Fruit fly (Drosophila melanogaster) whole organism, embryonic: Measurements from ENCODE around the gene sa.

Experiments
- Abd-B ChIP-seq: fragments of 200-800 bp; sonication (Bioruptor generic); optimal IDR thresholded peaks from 2 replicates; lab custom pipeline; 2018; ENCODE audit warnings: missing biosample characterization, mild to moderate bottlenecking, missing genetic modification characterization, moderate library complexity
- Ada2b ChIP-seq: fragments of 200-800 bp; sonication (Bioruptor generic); IDR thresholded peaks from 2 replicates; pipeline ENCODE4 v1.3.6; 2022; ENCODE audit warnings: missing biosample characterization, missing genetic modification characterization
- Bteb2 ChIP-seq: fragments of 200-800 bp; sonication (Bioruptor generic); optimal IDR thresholded peaks from 2 replicates; lab custom pipeline; 2016; ENCODE audit warnings: missing biosample characterization, missing genetic modification characterization
- CG1024 ChIP-seq: fragments of 200-800 bp; sonication (Bioruptor generic); IDR thresholded peaks from 2 replicates; pipeline ENCODE4 v1.3.6; 2022; ENCODE audit warnings: missing biosample characterization, missing genetic modification characterization
- CG11398 ChIP-seq: fragments of 200-800 bp; sonication (Bioruptor generic); optimal IDR thresholded peaks from 2 replicates; lab custom pipeline; 2016; ENCODE audit warnings: missing biosample characterization, missing genetic modification characterization
- CG12219 ChIP-seq: fragments of 200-800 bp; sonication (Bioruptor generic); optimal IDR thresholded peaks from 3 replicates; lab custom pipeline; 2018; ENCODE audit warnings: missing biosample characterization, mild to moderate bottlenecking, missing genetic modification characterization
- CG12299 ChIP-seq: fragments of 200-800 bp; sonication (Bioruptor generic); optimal IDR thresholded peaks from 2 replicates; lab custom pipeline; 2018; ENCODE audit warnings: missing biosample characterization, mild to moderate bottlenecking, missing genetic modification characterization
- CG1233 ChIP-seq: fragments of 200-800 bp; sonication (Bioruptor generic); optimal IDR thresholded peaks from 4 replicates; lab custom pipeline; 2018; ENCODE audit warnings: missing biosample characterization, mild to moderate bottlenecking, missing genetic modification characterization
- CG14014 ChIP-seq: fragments of 200-800 bp; sonication (Bioruptor generic); IDR thresholded peaks from 2 replicates; pipeline ENCODE4 v1.3.6; 2022; ENCODE audit warnings: missing biosample characterization, missing genetic modification characterization
- CG14860 ChIP-seq: fragments of 200-800 bp; sonication (Bioruptor generic); IDR thresholded peaks from 3 replicates; pipeline ENCODE4 v1.3.6; 2022; ENCODE audit warnings: missing biosample characterization, missing genetic modification characterization; ENCODE audit not compliant: partially characterized antibody
- CG1602 ChIP-seq: fragments of 200-800 bp; sonication (Bioruptor generic); optimal IDR thresholded peaks from 3 replicates; lab custom pipeline; 2016; ENCODE audit warnings: missing biosample characterization, missing genetic modification characterization
- CG16863 ChIP-seq: fragments of 200-800 bp; sonication (Bioruptor generic); optimal IDR thresholded peaks from 3 replicates; lab custom pipeline; 2016; ENCODE audit warnings: missing biosample characterization, missing genetic modification characterization
- CG2889 ChIP-seq: fragments of 200-800 bp; sonication (Bioruptor generic); IDR thresholded peaks from 3 replicates; pipeline ENCODE4 v1.3.6; 2022; ENCODE audit warnings: missing biosample characterization, missing genetic modification characterization
- CG32767 ChIP-seq: fragments of 200-800 bp; sonication (Bioruptor generic); IDR thresholded peaks from 2 replicates; pipeline ENCODE4 v1.3.6; 2022; ENCODE audit warnings: missing biosample characterization, missing genetic modification characterization
- CG5245 ChIP-seq: fragments of 200-800 bp; sonication (Bioruptor generic); optimal IDR thresholded peaks from 3 replicates; lab custom pipeline; 2016; ENCODE audit warnings: missing biosample characterization, missing genetic modification characterization
- CG6683 ChIP-seq: fragments of 200-800 bp; sonication (Bioruptor generic); optimal IDR thresholded peaks from 2 replicates; lab custom pipeline; 2017; ENCODE audit warnings: missing biosample characterization, mild to moderate bottlenecking, missing genetic modification characterization, missing genetic modification reagents
- CG9876 ChIP-seq: fragments of 200-800 bp; sonication (Bioruptor generic); optimal IDR thresholded peaks from 2 replicates; lab custom pipeline; 2016; ENCODE audit warnings: missing biosample characterization, missing genetic modification characterization
- D19A ChIP-seq: fragments of 200-800 bp; optimal IDR thresholded peaks from 3 replicates; lab custom pipeline; 2019; ENCODE audit warnings: missing biosample characterization, mild to moderate bottlenecking, missing genetic modification characterization, moderate library complexity
- Drgx ChIP-seq: fragments of 200-800 bp; sonication (Bioruptor generic); IDR thresholded peaks from 2 replicates; pipeline ENCODE4 v1.3.6; 2022; ENCODE audit warnings: missing biosample characterization, missing genetic modification characterization
- E2f1 ChIP-seq: fragments of 200-800 bp; sonication (Bioruptor generic); IDR thresholded peaks from 2 replicates; pipeline ENCODE4 v1.3.6; 2022; ENCODE audit warnings: missing biosample characterization, missing genetic modification characterization
- Elba2 ChIP-seq: fragments of 200-800 bp; sonication (Bioruptor generic); optimal IDR thresholded peaks from 3 replicates; lab custom pipeline; 2016; ENCODE audit warnings: missing biosample characterization, missing genetic modification characterization
- Fer1 ChIP-seq: fragments of 200-800 bp; sonication (Bioruptor generic); optimal IDR thresholded peaks from 2 replicates; lab custom pipeline; 2017; ENCODE audit warnings: missing biosample characterization, mild to moderate bottlenecking, missing genetic modification characterization
- Gsc ChIP-seq: fragments of 200-800 bp; sonication (Bioruptor generic); IDR thresholded peaks from 2 replicates; pipeline ENCODE4 v1.3.6; 2022; ENCODE audit warnings: missing biosample characterization, missing genetic modification characterization
- Gug ChIP-seq: fragments of 200-800 bp; sonication (Bioruptor generic); IDR thresholded peaks from 4 replicates; pipeline ENCODE4 v1.3.6; 2022; ENCODE audit warnings: missing biosample characterization, missing genetic modification characterization
- NC2α ChIP-seq: fragments of 200-800 bp; sonication (Bioruptor generic); optimal IDR thresholded peaks from 2 replicates; lab custom pipeline; 2016; ENCODE audit warnings: missing biosample characterization, missing genetic modification characterization
- Poxn ChIP-seq: fragments of 200-800 bp; sonication (Bioruptor generic); IDR thresholded peaks from 2 replicates; pipeline ENCODE4 v1.3.6; 2022; ENCODE audit warnings: missing biosample characterization, missing genetic modification characterization
- Sox100B ChIP-seq: fragments of 200-800 bp; sonication (Bioruptor generic); optimal IDR thresholded peaks from 3 replicates; lab custom pipeline; 2018; ENCODE audit warnings: missing biosample characterization, mild to moderate bottlenecking, missing genetic modification characterization
- Taf1 ChIP-seq: fragments of 200-800 bp; sonication (Bioruptor generic); IDR thresholded peaks from 2 replicates; pipeline ENCODE4 v1.3.6; 2022; ENCODE audit warnings: missing biosample characterization, missing genetic modification characterization
- abd-A ChIP-seq: fragments of 200-800 bp; sonication (Bioruptor generic); optimal IDR thresholded peaks from 3 replicates; lab custom pipeline; 2019; ENCODE audit warnings: missing biosample characterization, mild to moderate bottlenecking, missing genetic modification characterization, moderate library complexity
- amos ChIP-seq: fragments of 200-800 bp; sonication (Bioruptor generic); IDR thresholded peaks from 2 replicates; pipeline ENCODE4 v1.3.6; 2022; ENCODE audit warnings: missing biosample characterization, missing genetic modification characterization; ENCODE audit not compliant: partially characterized antibody
- bcd ChIP-seq: fragments of 200-800 bp; sonication (Bioruptor generic); optimal IDR thresholded peaks from 2 replicates; lab custom pipeline; 2017; ENCODE audit warnings: missing biosample characterization, mild to moderate bottlenecking, missing genetic modification characterization
- cad ChIP-seq: fragments of >200 bp; optimal IDR thresholded peaks from 2 replicates; lab custom pipeline; 2017; ENCODE audit warnings: missing biosample characterization, missing genetic modification characterization
- da ChIP-seq: fragments of 200-800 bp; sonication (Bioruptor generic); optimal IDR thresholded peaks from 2 replicates; lab custom pipeline; 2016; ENCODE audit warnings: missing biosample characterization, missing genetic modification characterization
- dm ChIP-seq: fragments of 200-800 bp; sonication (Bioruptor generic); optimal IDR thresholded peaks from 3 replicates; lab custom pipeline; 2016; ENCODE audit warnings: missing biosample characterization, missing genetic modification characterization
- fd102C ChIP-seq: fragments of 200-800 bp; sonication (Bioruptor generic); optimal IDR thresholded peaks from 2 replicates; lab custom pipeline; 2018; ENCODE audit warnings: missing biosample characterization, mild to moderate bottlenecking, missing genetic modification characterization, moderate library complexity
- gcm2 ChIP-seq: fragments of 200-800 bp; sonication (Bioruptor generic); optimal IDR thresholded peaks from 2 replicates; lab custom pipeline; 2016; ENCODE audit warnings: missing biosample characterization, missing genetic modification characterization
- gro ChIP-seq: fragments of 200-800 bp; sonication (Bioruptor generic); optimal IDR thresholded peaks from 2 replicates; lab custom pipeline; 2016; ENCODE audit warnings: missing biosample characterization, missing genetic modification characterization
- hkb ChIP-seq, 2 experiments: fragments of 200-800 bp in 1 of 2; fragments of >200 bp in 1 of 2; sonication (Bioruptor generic) in 1 of 2; IDR thresholded peaks in 1 of 2; optimal IDR thresholded peaks in 1 of 2; 2 replicates each; pipeline versions ENCODE4 v1.3.6 to Lab custom; 2017 to 2022; ENCODE audit warnings: missing biosample characterization in 1 of 2, missing genetic modification characterization in 1 of 2
- otp ChIP-seq: fragments of 200-800 bp; sonication (Bioruptor generic); IDR thresholded peaks from 3 replicates; pipeline ENCODE4, ENCODE4 v1.3.6; 2022; ENCODE audit warnings: missing biosample characterization, missing genetic modification characterization
- pros ChIP-seq: fragments of 200-800 bp; sonication (Bioruptor generic); optimal IDR thresholded peaks from 3 replicates; lab custom pipeline; 2019; ENCODE audit warnings: missing biosample characterization, mild to moderate bottlenecking, missing genetic modification characterization, moderate library complexity
- run ChIP-seq: fragments of 200-800 bp; sonication (Bioruptor generic); optimal IDR thresholded peaks from 3 replicates; lab custom pipeline; 2018; ENCODE audit warnings: missing biosample characterization, mild to moderate bottlenecking, missing genetic modification characterization
- scrt ChIP-seq: fragments of 200-800 bp; sonication (Bioruptor generic); optimal IDR thresholded peaks from 2 replicates; lab custom pipeline; 2018; ENCODE audit warnings: missing biosample characterization, mild to moderate bottlenecking, missing genetic modification characterization, moderate library complexity
- shn ChIP-seq: fragments of 200-800 bp; sonication (Bioruptor generic); optimal IDR thresholded peaks from 3 replicates; lab custom pipeline; 2016; ENCODE audit warnings: missing biosample characterization, missing genetic modification characterization
- sima ChIP-seq: fragments of 200-800 bp; sonication (Bioruptor generic); optimal IDR thresholded peaks from 2 replicates; lab custom pipeline; 2016; ENCODE audit warnings: missing biosample characterization, missing genetic modification characterization
- sqz ChIP-seq: fragments of 200-800 bp; sonication (Bioruptor generic); optimal IDR thresholded peaks from 3 replicates; lab custom pipeline; 2018; ENCODE audit warnings: missing biosample characterization, mild to moderate bottlenecking, missing genetic modification characterization
- stc ChIP-seq: fragments of 200-800 bp; sonication (Bioruptor generic); IDR thresholded peaks from 2 replicates; pipeline ENCODE4 v1.3.6; 2022; ENCODE audit warnings: missing biosample characterization, missing genetic modification characterization
- trem ChIP-seq: fragments of 200-800 bp; optimal IDR thresholded peaks from 3 replicates; lab custom pipeline; 2019; ENCODE audit warnings: missing biosample characterization, mild to moderate bottlenecking, missing genetic modification characterization, moderate library complexity
- tup ChIP-seq: fragments of 200-800 bp; sonication (Bioruptor generic); optimal IDR thresholded peaks from 2 replicates; lab custom pipeline; 2016; ENCODE audit warnings: missing biosample characterization, mild to moderate bottlenecking, missing genetic modification characterization, moderate library complexity
- unpg ChIP-seq: fragments of 200-800 bp; sonication (Bioruptor generic); optimal IDR thresholded peaks from 3 replicates; lab custom pipeline; 2018; ENCODE audit warnings: missing biosample characterization, mild to moderate bottlenecking, missing genetic modification characterization, moderate library complexity
- vnd ChIP-seq: fragments of 200-800 bp; sonication (Bioruptor generic); IDR thresholded peaks from 3 replicates; pipeline ENCODE4 v1.3.6; 2022; ENCODE audit warnings: missing biosample characterization, missing genetic modification characterization; ENCODE audit not compliant: partially characterized antibody
- zen2 ChIP-seq: fragments of 200-800 bp; sonication (Bioruptor generic); IDR thresholded peaks from 3 replicates; pipeline ENCODE4 v1.3.6; 2022; ENCODE audit warnings: missing biosample characterization, missing genetic modification characterization; ENCODE audit not compliant: partially characterized antibody

Gene sa

dm6 chr3L:21453623-21454022 is 47.1 kb upstream of the sa start (continued):
- TF ChIP-seq CG32767 (GFP tag; lab: Robert Waterston, UW) = no peak
- TF ChIP-seq hkb (optimal IDR thresholded peaks at IDR 0.05; lab: Kevin White, UChicago) = no peak
- TF ChIP-seq hkb (GFP tag; IDR thresholded peaks at IDR 0.05; lab: Robert Waterston, UW) = peak; percentile 58
- no peak for TF ChIP-seq CG6683 (GFP tag; lab: Kevin White, UChicago)
- TF ChIP-seq Gsc (GFP tag; lab: Robert Waterston, UW) = peak; percentile 41; the same call in 1 of the 2 replicates
- TF ChIP-seq Taf1 (GFP tag; lab: Robert Waterston, UW) = no peak
- TF ChIP-seq trem (tag; lab: Kevin White, UChicago) = peak; percentile 65
- peak; percentile 14 for TF ChIP-seq NC2α
- no peak for TF ChIP-seq CG1024 (GFP tag; lab: Robert Waterston, UW)
- no peak for TF ChIP-seq gcm2 (GFP tag; lab: Kevin White, UChicago)
- TF ChIP-seq sqz (GFP tag; lab: Kevin White, UChicago) = no peak
- TF ChIP-seq tup (GFP tag; lab: Kevin White, UChicago) = no peak
- peak; percentile 72 for TF ChIP-seq unpg
- TF ChIP-seq amos (GFP tag; lab: Robert Waterston, UW) = no peak
- TF ChIP-seq CG11398 (GFP tag; lab: Kevin White, UChicago) = no peak
- peak; percentile 41 for TF ChIP-seq bcd (GFP tag; lab: Kevin White, UChicago)
- TF ChIP-seq Ada2b (GFP tag; lab: Robert Waterston, UW) = peak; percentile 53; the same call in 1 of the 2 replicates
- TF ChIP-seq cad (GFP tag; lab: Kevin White, UChicago) = no peak
- TF ChIP-seq sima = no peak
- no peak for TF ChIP-seq Fer1 (GFP tag; lab: Kevin White, UChicago)
- no peak for TF ChIP-seq abd-A (tag; lab: Kevin White, UChicago)
- TF ChIP-seq CG2889 (GFP tag; lab: Robert Waterston, UW) = no peak
- TF ChIP-seq CG16863 (GFP tag; lab: Kevin White, UChicago) = peak; percentile 54
- no peak; the same call in 1 of the 2 replicates for TF ChIP-seq stc (GFP tag; lab: Robert Waterston, UW)
- no peak for TF ChIP-seq CG12299 (tag; lab: Kevin White, UChicago)
- TF ChIP-seq CG1233 (GFP tag; lab: Kevin White, UChicago) = peak; percentile 31
- no peak for TF ChIP-seq Elba2 (GFP tag; lab: Kevin White, UChicago)
- peak; percentile 28 for TF ChIP-seq Abd-B (GFP tag; lab: Kevin White, UChicago)
- TF ChIP-seq D19A (tag; lab: Kevin White, UChicago) = peak; percentile 68
- TF ChIP-seq Drgx (GFP tag; lab: Robert Waterston, UW) = 0 out of 2 replicates have a peak, but pooled peaks have one; percentile 32
- TF ChIP-seq Sox100B (GFP tag; lab: Kevin White, UChicago) = peak; percentile 16
- no peak for TF ChIP-seq vnd
- TF ChIP-seq zen2 (GFP tag; lab: Robert Waterston, UW) = no peak
- peak; percentile 25 for TF ChIP-seq dm (GFP tag; lab: Kevin White, UChicago)
- TF ChIP-seq scrt (GFP tag; lab: Kevin White, UChicago) = no peak
- peak; percentile 6 for TF ChIP-seq pros (GFP tag; lab: Kevin White, UChicago)
- TF ChIP-seq run (tag; lab: Kevin White, UChicago) = no peak
- peak; percentile 65; the same call in 2 of the 3 replicates for TF ChIP-seq otp
- peak; percentile 30 for TF ChIP-seq CG5245 (GFP tag; lab: Kevin White, UChicago)
- TF ChIP-seq da (GFP tag; lab: Kevin White, UChicago) = no peak
- no peak for TF ChIP-seq CG14860
- no peak for TF ChIP-seq CG14014 (GFP tag; lab: Robert Waterston, UW)
- TF ChIP-seq Bteb2 (GFP tag; lab: Kevin White, UChicago) = no peak
- TF ChIP-seq shn = peak; percentile 7
- no peak for TF ChIP-seq Poxn
- peak; percentile 47 for TF ChIP-seq CG1602 (GFP tag; lab: Kevin White, UChicago)
- TF ChIP-seq fd102C = no peak
- TF ChIP-seq Gug (GFP tag; lab: Robert Waterston, UW) = peak; percentile 26; the same call in 1 of the 4 replicates
- TF ChIP-seq E2f1 (GFP tag; lab: Robert Waterston, UW) = peak; percentile 73
- TF ChIP-seq CG12219 (GFP tag; lab: Kevin White, UChicago) = peak; percentile 56
- TF ChIP-seq CG9876 (GFP tag; lab: Kevin White, UChicago) = no peak
- no peak for TF ChIP-seq gro (GFP tag; lab: Kevin White, UChicago)
